Fruit fly (Drosophila melanogaster): ENCODE results near the gene CG33494.
A peak's percentile ranks its signal among the peaks of the same experiment; 100 is the strongest.

The CG33494 gene

dm6 chr3R:25453150-25453680 lies 41.7 kb downstream of the CG33494 start (continued):
- TF ChIP-seq zen (tag; optimal IDR thresholded peaks at IDR 0.05) (no peak), pb (GFP tag; optimal IDR thresholded peaks at IDR 0.05) (no peak), ash1 (GFP tag; optimal IDR thresholded peaks at IDR 0.05) (no peak), nau (GFP tag; optimal IDR thresholded peaks at IDR 0.05) (peak; percentile 72), lov (optimal IDR thresholded peaks at IDR 0.05) (no peak), lov (GFP tag; IDR thresholded peaks at IDR 0.05) (0 out of 3 replicates have a peak, but pooled peaks have one; percentile 20), sens (GFP tag) (peak; percentile 92), CG12299 (tag; optimal IDR thresholded peaks at IDR 0.05) (peak; percentile 62), CG13287 (GFP tag; IDR thresholded peaks at IDR 0.05; ENCODE audit: partially characterized antibody) (no peak), CG4360 (GFP tag; IDR thresholded peaks at IDR 0.05) (no peak), CG11723 (GFP tag; optimal IDR thresholded peaks at IDR 0.05) (peak; percentile 38), CG9609 (GFP tag; optimal IDR thresholded peaks at IDR 0.05) (no peak), Rfx (GFP tag; IDR thresholded peaks at IDR 0.05) (peak; percentile 39; the same call in 1 of the 2 replicates), CG42726 (GFP tag; IDR thresholded peaks at IDR 0.05; ENCODE audit: partially characterized antibody) (no peak), CG1792 (GFP tag; optimal IDR thresholded peaks at IDR 0.05) (no peak), fd96Cb (tag; optimal IDR thresholded peaks at IDR 0.05) (no peak), CG2889 (GFP tag; IDR thresholded peaks at IDR 0.05) (no peak), Ets97D (GFP tag; optimal IDR thresholded peaks at IDR 0.05) (no peak), Tbp (GFP tag; optimal IDR thresholded peaks at IDR 0.05) (no peak), CG1233 (GFP tag; optimal IDR thresholded peaks at IDR 0.05) (peak; percentile 28), CG7839 (tag; optimal IDR thresholded peaks at IDR 0.05) (peak; percentile 40), bsh (GFP tag; optimal IDR thresholded peaks at IDR 0.05) (peak in 1 of 2 experiments; percentile 11), BtbVII (GFP tag; optimal IDR thresholded peaks at IDR 0.05) (peak; percentile 78), sob (GFP tag; IDR thresholded peaks at IDR 0.05) (no peak), Spps (tag; optimal IDR thresholded peaks at IDR 0.05) (no peak), CG32772 (GFP tag; IDR thresholded peaks at IDR 0.05) (no peak), CkIIα-i1 (GFP tag; IDR thresholded peaks at IDR 0.05) (no peak), CG17612 (GFP tag; IDR thresholded peaks at IDR 0.05) (no peak), Hr39 (optimal IDR thresholded peaks at IDR 0.05) (no peak), CG15011 (GFP tag; optimal IDR thresholded peaks at IDR 0.05) (peak; percentile 79), fu2 (GFP tag; optimal IDR thresholded peaks at IDR 0.05) (no peak), knrl (GFP tag; IDR thresholded peaks at IDR 0.05; ENCODE audit: partially characterized antibody) (no peak), ranshi (GFP tag; IDR thresholded peaks at IDR 0.05) (no peak), salm (tag; optimal IDR thresholded peaks at IDR 0.05) (peak; percentile 65), CG16813 (GFP tag; IDR thresholded peaks at IDR 0.05; ENCODE audit: partially characterized antibody) (no peak), CoRest (tag; optimal IDR thresholded peaks at IDR 0.05) (peak; percentile 61), Taf1 (GFP tag; IDR thresholded peaks at IDR 0.05) (no peak), CG10147 (GFP tag; optimal IDR thresholded peaks at IDR 0.05) (peak; percentile 69), CG34224 (GFP tag; IDR thresholded peaks at IDR 0.05; ENCODE audit: partially characterized antibody) (no peak), CG10565 (GFP tag; optimal IDR thresholded peaks at IDR 0.05) (no peak), GATAe (GFP tag; conservative IDR thresholded peaks at IDR 0.05) (peak; percentile 28; the same call in 1 of the 2 replicates), so (GFP tag; IDR thresholded peaks at IDR 0.05) (no peak), CG8359 (GFP tag; optimal IDR thresholded peaks at IDR 0.05; ENCODE audit: borderline replicate concordance) (no peak), CG1024 (GFP tag; IDR thresholded peaks at IDR 0.05) (0 out of 2 replicates have a peak, but pooled peaks have one; percentile 16), Hr51 (GFP tag; optimal IDR thresholded peaks at IDR 0.05) (peak in 1 of 2 experiments; percentile 51), ERR (GFP tag; optimal IDR thresholded peaks at IDR 0.05) (no peak), mld (GFP tag; IDR thresholded peaks at IDR 0.05; ENCODE audit: partially characterized antibody) (no peak), Dp (GFP tag; optimal IDR thresholded peaks at IDR 0.05) (no peak), cwo (GFP tag; optimal IDR thresholded peaks at IDR 0.05) (peak; percentile 3), scrt (GFP tag; optimal IDR thresholded peaks at IDR 0.05) (peak; percentile 61)
